Worm (Caenorhabditis elegans): ENCODE measurements around the gene mfsd-11.

mfsd-11 gene

ce11 chrX:12169390-12169789 lies 15.5 kb upstream of the mfsd-11 start:
- TF ChIP-seq aha-1 (tag; optimal IDR thresholded peaks at IDR 0.05) (no peak), ceh-8 (GFP tag; optimal IDR thresholded peaks at IDR 0.05) (no peak), unc-62 (GFP tag; optimal IDR thresholded peaks at IDR 0.05) (no peak), irx-1 (tag; optimal IDR thresholded peaks at IDR 0.05) (no peak), nhr-90 (tag; optimal IDR thresholded peaks at IDR 0.05; ENCODE audit: poor library complexity) (no peak), sptf-1 (tag; optimal IDR thresholded peaks at IDR 0.05) (no peak), rnt-1 (tag; optimal IDR thresholded peaks at IDR 0.05) (no peak), mdl-1 (tag; optimal IDR thresholded peaks at IDR 0.05) (no peak), lsy-2 (tag; optimal IDR thresholded peaks at IDR 0.05) (no peak), nhr-28 (tag; optimal IDR thresholded peaks at IDR 0.05) (no peak), dsc-1 (tag; optimal IDR thresholded peaks at IDR 0.05) (no peak), nhr-11 (tag; optimal IDR thresholded peaks at IDR 0.05) (no peak), unc-98 (GFP tag; IDR thresholded peaks at IDR 0.05) (no peak), hlh-4 (tag; optimal IDR thresholded peaks at IDR 0.05) (no peak), mab-9 (GFP tag; IDR thresholded peaks at IDR 0.05) (no peak), ceh-82 (tag; optimal IDR thresholded peaks at IDR 0.05) (no peak), nhr-20 (tag; optimal IDR thresholded peaks at IDR 0.05) (no peak), lin-14 (GFP tag; optimal IDR thresholded peaks at IDR 0.05) (no peak), unc-86 (tag; optimal IDR thresholded peaks at IDR 0.05) (no peak), C04F5.9 (tag; optimal IDR thresholded peaks at IDR 0.05) (no peak)

ce11 chrX:12168765-12169164 lies 14.9 kb upstream of the mfsd-11 start:
- TF ChIP-seq lsy-2 (tag; optimal IDR thresholded peaks at IDR 0.05) (no peak), zag-1 (tag; optimal IDR thresholded peaks at IDR 0.05) (no peak), blmp-1 (tag; optimal IDR thresholded peaks at IDR 0.05) (no peak), nhr-19 (GFP tag; conservative IDR thresholded peaks at IDR 0.05) (no peak), egl-13 (tag; optimal IDR thresholded peaks at IDR 0.05) (no peak), ceh-88 (GFP tag; IDR thresholded peaks at IDR 0.05) (no peak), ets-5 (GFP tag; IDR thresholded peaks at IDR 0.05) (no peak), lin-13 (GFP tag; optimal IDR thresholded peaks at IDR 0.05) (no peak), nhr-28 (tag; optimal IDR thresholded peaks at IDR 0.05) (no peak), mab-9 (GFP tag; IDR thresholded peaks at IDR 0.05) (no peak), nhr-84 (tag; optimal IDR thresholded peaks at IDR 0.05) (no peak), ceh-8 (GFP tag; optimal IDR thresholded peaks at IDR 0.05) (no peak), sup-37 (GFP tag; optimal IDR thresholded peaks at IDR 0.05) (no peak), pax-3 (tag; optimal IDR thresholded peaks at IDR 0.05) (no peak), nhr-47 (tag; optimal IDR thresholded peaks at IDR 0.05) (no peak), ceh-90 (tag; optimal IDR thresholded peaks at IDR 0.05) (no peak), nhr-90 (tag; optimal IDR thresholded peaks at IDR 0.05; ENCODE audit: poor library complexity) (no peak), efl-3 (GFP tag; optimal IDR thresholded peaks at IDR 0.05) (no peak), nhr-71 (tag; optimal IDR thresholded peaks at IDR 0.05) (peak; percentile 6), lin-14 (GFP tag; optimal IDR thresholded peaks at IDR 0.05) (peak; percentile 0), vab-15 (tag; optimal IDR thresholded peaks at IDR 0.05) (no peak), fkh-4 (tag; optimal IDR thresholded peaks at IDR 0.05; ENCODE audit: borderline replicate concordance) (no peak), elt-3 (tag; optimal IDR thresholded peaks at IDR 0.05) (no peak), mdl-1 (tag; optimal IDR thresholded peaks at IDR 0.05) (no peak), zip-4 (GFP tag; optimal IDR thresholded peaks at IDR 0.05) (no peak), nhr-76 (tag; optimal IDR thresholded peaks at IDR 0.05) (no peak), ces-1 (GFP tag; optimal IDR thresholded peaks at IDR 0.05) (no peak), dsc-1 (tag; optimal IDR thresholded peaks at IDR 0.05) (peak; percentile 22), mep-1 (tag; optimal IDR thresholded peaks at IDR 0.05) (peak; percentile 7), sox-4 (tag; optimal IDR thresholded peaks at IDR 0.05) (no peak), tbx-2 (tag; optimal IDR thresholded peaks at IDR 0.05) (no peak), C16A3.4 (tag; optimal IDR thresholded peaks at IDR 0.05) (no peak), nhr-11 (tag; optimal IDR thresholded peaks at IDR 0.05) (no peak), unc-98 (GFP tag; IDR thresholded peaks at IDR 0.05) (no peak), lin-39 (tag; optimal IDR thresholded peaks at IDR 0.05) (no peak)

All from whole organism, L1 larva.